Worm (Caenorhabditis elegans): Measurements from ENCODE around the gene Y110A2AL.7.

ce11 chrII:2829482-2829881, 13.5 kb downstream of the Y110A2AL.7 start:
- no peak for TF ChIP-seq nhr-237 (tag; optimal IDR thresholded peaks at IDR 0.05)
- TF ChIP-seq mdl-1 (tag; optimal IDR thresholded peaks at IDR 0.05): no peak
- no peak for TF ChIP-seq snpc-4 (tag; optimal IDR thresholded peaks at IDR 0.05)
- TF ChIP-seq hmg-11 (tag; optimal IDR thresholded peaks at IDR 0.05): no peak
- no peak for TF ChIP-seq ama-1 (optimal IDR thresholded peaks at IDR 0.05)
- TF ChIP-seq aly-2 (tag; optimal IDR thresholded peaks at IDR 0.05): no peak
- no peak for TF ChIP-seq ceh-82 (tag; optimal IDR thresholded peaks at IDR 0.05)
- no peak for TF ChIP-seq lin-15B (tag; optimal IDR thresholded peaks at IDR 0.05)
- no peak for TF ChIP-seq lin-39 (tag; optimal IDR thresholded peaks at IDR 0.05)
- TF ChIP-seq unc-39 (tag; optimal IDR thresholded peaks at IDR 0.05): no peak
- TF ChIP-seq tbx-2 (tag; optimal IDR thresholded peaks at IDR 0.05): no peak
- TF ChIP-seq nhr-28 (tag; optimal IDR thresholded peaks at IDR 0.05): no peak
- no peak for TF ChIP-seq jun-1 (tag; optimal IDR thresholded peaks at IDR 0.05)
- TF ChIP-seq fkh-2 (tag; optimal IDR thresholded peaks at IDR 0.05): no peak

All from whole organism, L3 larva.